Worm (Caenorhabditis elegans) whole organism, L2 larva: ENCODE results near the gene cec-5.

Experiments
- C34F6.9 ChIP-seq: fragments of 150-350 bp; optimal IDR thresholded peaks from 2 replicates; lab custom pipeline; 2014; ENCODE audit warnings: missing biosample characterization, missing genetic modification characterization
- F13H6.1 ChIP-seq: sonication (generic microtip); optimal IDR thresholded peaks from 2 replicates; lab custom pipeline; 2016; ENCODE audit warnings: missing genetic modification characterization, missing compliant biosample characterization
- R02D3.7 ChIP-seq: fragments of 150-350 bp; optimal IDR thresholded peaks from 2 replicates; lab custom pipeline; 2014; ENCODE audit warnings: missing biosample characterization, missing genetic modification characterization
- Y55F3AM.14 ChIP-seq: fragments of 200-800 bp; sonication (Bioruptor generic); optimal IDR thresholded peaks from 2 replicates; lab custom pipeline; 2018; ENCODE audit warnings: mild to moderate bottlenecking, missing genetic modification characterization, missing compliant biosample characterization
- ZK546.5 ChIP-seq: sonication (generic microtip); optimal IDR thresholded peaks from 2 replicates; lab custom pipeline; 2017; ENCODE audit warnings: missing biosample characterization, missing genetic modification characterization
- aly-2 ChIP-seq: fragments of 150-350 bp; optimal IDR thresholded peaks from 2 replicates; lab custom pipeline; 2014; ENCODE audit warnings: missing biosample characterization, missing genetic modification characterization
- ama-1 ChIP-seq: fragments of 150-350 bp; optimal IDR thresholded peaks from 2 replicates; lab custom pipeline; 2018; ENCODE audit warnings: inconsistent platforms
- blmp-1 ChIP-seq: sonication (generic microtip); optimal IDR thresholded peaks from 2 replicates; lab custom pipeline; 2017; ENCODE audit warnings: missing genetic modification characterization, mild to moderate bottlenecking, missing compliant biosample characterization, antibody characterized with exemption, moderate library complexity; ENCODE audit not compliant: insufficient read depth
- ceh-16 ChIP-seq: fragments of 150-350 bp; optimal IDR thresholded peaks from 2 replicates; lab custom pipeline; 2014; ENCODE audit warnings: missing biosample characterization, missing genetic modification characterization
- crh-2 ChIP-seq: sonication (generic microtip); optimal IDR thresholded peaks from 2 replicates; lab custom pipeline; 2017; ENCODE audit warnings: missing biosample characterization, missing genetic modification characterization
- elt-1 ChIP-seq: fragments of 150-350 bp; optimal IDR thresholded peaks from 2 replicates; lab custom pipeline; 2014; ENCODE audit warnings: missing biosample characterization, missing genetic modification characterization
- fos-1 ChIP-seq: fragments of 150-350 bp; optimal IDR thresholded peaks from 2 replicates; lab custom pipeline; 2014; ENCODE audit warnings: missing biosample characterization, missing genetic modification characterization
- gmeb-1 ChIP-seq: fragments of 150-350 bp; optimal IDR thresholded peaks from 2 replicates; lab custom pipeline; 2014; ENCODE audit warnings: missing biosample characterization, missing genetic modification characterization
- lin-11 ChIP-seq: fragments of 150-350 bp; sonication (generic microtip); optimal IDR thresholded peaks from 2 replicates; lab custom pipeline; 2014; ENCODE audit warnings: missing biosample characterization, missing genetic modification characterization, inconsistent platforms, mixed read lengths
- lin-13 ChIP-seq: fragments of 150-350 bp; optimal IDR thresholded peaks from 2 replicates; lab custom pipeline; 2014; ENCODE audit warnings: missing biosample characterization, missing genetic modification reagents, missing genetic modification characterization
- lin-39 ChIP-seq: fragments of 150-350 bp; optimal IDR thresholded peaks from 2 replicates; lab custom pipeline; 2014; ENCODE audit warnings: missing biosample characterization, missing genetic modification reagents, missing genetic modification characterization
- lsy-2 ChIP-seq, 2 experiments: fragments of 150-350 bp in 1 of 2; sonication (generic microtip) in 1 of 2; optimal IDR thresholded peaks; 2 replicates each; lab custom pipeline; 2014 to 2017; ENCODE audit warnings: missing biosample characterization in 2 of 2, missing genetic modification characterization in 2 of 2
- mab-5 ChIP-seq: fragments of 150-350 bp; optimal IDR thresholded peaks from 2 replicates; lab custom pipeline; 2014; ENCODE audit warnings: missing biosample characterization, missing genetic modification characterization
- mbf-1 ChIP-seq: sonication (generic microtip); optimal IDR thresholded peaks from 2 replicates; lab custom pipeline; 2017; ENCODE audit warnings: missing biosample characterization, missing genetic modification characterization
- nhr-129 ChIP-seq: fragments of 150-350 bp; optimal IDR thresholded peaks from 2 replicates; lab custom pipeline; 2014; ENCODE audit warnings: missing biosample characterization, missing genetic modification characterization
- nhr-25 ChIP-seq: fragments of 150-350 bp; sonication (generic microtip); optimal IDR thresholded peaks from 3 replicates; lab custom pipeline; 2014; ENCODE audit warnings: missing biosample characterization, missing genetic modification characterization
- nhr-6 ChIP-seq: fragments of 150-350 bp; optimal IDR thresholded peaks from 2 replicates; lab custom pipeline; 2014; ENCODE audit warnings: missing biosample characterization, missing genetic modification characterization
- peb-1 ChIP-seq: fragments of 150-350 bp; optimal IDR thresholded peaks from 2 replicates; lab custom pipeline; 2014; ENCODE audit warnings: missing biosample characterization, missing genetic modification characterization
- sem-4 ChIP-seq: fragments of 150-350 bp; optimal IDR thresholded peaks from 2 replicates; lab custom pipeline; 2014; ENCODE audit warnings: missing biosample characterization, missing genetic modification reagents, missing genetic modification characterization
- skn-1 ChIP-seq: sonication (generic microtip); optimal IDR thresholded peaks from 2 replicates; lab custom pipeline; 2017; ENCODE audit warnings: missing biosample characterization, missing genetic modification characterization
- sma-9 ChIP-seq, 2 experiments: fragments of 150-350 bp in 1 of 2; sonication (generic microtip) in 1 of 2; optimal IDR thresholded peaks; 2 replicates each; lab custom pipeline; 2014 to 2016; ENCODE audit warnings: missing genetic modification characterization in 2 of 2, mild to moderate bottlenecking in 1 of 2, missing biosample characterization in 1 of 2, missing compliant biosample characterization in 1 of 2, missing genetic modification reagents in 1 of 2, moderate library complexity in 1 of 2
- snpc-4 ChIP-seq: fragments of 150-350 bp; optimal IDR thresholded peaks from 2 replicates; lab custom pipeline; 2014; ENCODE audit warnings: missing biosample characterization, missing genetic modification characterization
- unc-55 ChIP-seq: fragments of 150-350 bp; sonication (generic microtip); optimal IDR thresholded peaks from 3 replicates; lab custom pipeline; 2014; ENCODE audit warnings: missing biosample characterization, missing genetic modification reagents, missing genetic modification characterization
- zag-1 ChIP-seq: fragments of 150-350 bp; optimal IDR thresholded peaks from 2 replicates; lab custom pipeline; 2014; ENCODE audit warnings: missing biosample characterization, missing genetic modification characterization
- ztf-1 ChIP-seq: fragments of 200-800 bp; sonication (Bioruptor generic); conservative IDR thresholded peaks from 2 replicates; pipeline ENCODE4 v1.3.6; 2022; ENCODE audit warnings: missing genetic modification characterization, missing compliant biosample characterization
- ztf-11 ChIP-seq: sonication (generic microtip); optimal IDR thresholded peaks from 2 replicates; lab custom pipeline; 2017; ENCODE audit warnings: missing biosample characterization, missing genetic modification characterization

Gene cec-5

ce11 chrIV:7552958-7553553 is 26.9 kb downstream of the cec-5 start, which contains the start of gene dif-1 (continued):
- TF ChIP-seq nhr-6 (tag; lab: Kevin White, UChicago) (no peak), peb-1 (tag; lab: Kevin White, UChicago) (no peak), C34F6.9 (peak; percentile 41), nhr-129 (peak; percentile 56), R02D3.7 (no peak), ama-1 (lab: Kevin White, UChicago) (no peak), zag-1 (tag; lab: Kevin White, UChicago) (no peak), elt-1 (tag; lab: Kevin White, UChicago) (no peak), lin-13 (GFP tag; lab: Kevin White, UChicago) (no peak), lin-39 (no peak), gmeb-1 (tag; lab: Kevin White, UChicago) (peak; percentile 43), lin-11 (tag; lab: Kevin White, UChicago) (no peak), ztf-1 (no peak), blmp-1 (tag; lab: Kevin White, UChicago) (no peak), sem-4 (tag; lab: Kevin White, UChicago) (peak; percentile 39), aly-2 (no peak), unc-55 (GFP tag; lab: Kevin White, UChicago) (no peak)

ce11 chrIV:7552100-7552499 is 27.8 kb downstream of the cec-5 start:
- TF ChIP-seq mab-5 (tag; lab: Kevin White, UChicago) = no peak
- TF ChIP-seq gmeb-1 (tag; lab: Kevin White, UChicago) = no peak
- TF ChIP-seq lin-11 (tag; lab: Kevin White, UChicago) = no peak
- no peak for TF ChIP-seq skn-1 (tag; lab: Kevin White, UChicago)
- TF ChIP-seq sma-9 (GFP tag; optimal IDR thresholded peaks at IDR 0.05; lab: Kevin White, UChicago) = no peak
- no peak for TF ChIP-seq sma-9 (tag; optimal IDR thresholded peaks at IDR 0.05; lab: Kevin White, UChicago)
- no peak for TF ChIP-seq crh-2 (tag; lab: Kevin White, UChicago)
- no peak for TF ChIP-seq Y55F3AM.14 (GFP tag; lab: Kevin White, UChicago)
- TF ChIP-seq mbf-1 (tag; lab: Kevin White, UChicago) = no peak
- no peak for TF ChIP-seq lin-39
- TF ChIP-seq ama-1 (lab: Kevin White, UChicago) = no peak
- no peak for TF ChIP-seq nhr-129
- TF ChIP-seq, all 48 proteins: peak for 0

ce11 chrIV:7551254-7551653 is 28.7 kb downstream of the cec-5 start:
- TF ChIP-seq unc-55 (GFP tag; lab: Kevin White, UChicago) (no peak), skn-1 (tag; lab: Kevin White, UChicago) (no peak), F13H6.1 (tag; lab: Kevin White, UChicago) (no peak), ZK546.5 (tag; lab: Kevin White, UChicago) (no peak), nhr-25 (tag; lab: Kevin White, UChicago) (no peak), elt-1 (tag; lab: Kevin White, UChicago) (no peak)

- no peak for TF ChIP-seq snpc-4 (tag; lab: Kevin White, UChicago)
- TF ChIP-seq ceh-16 (tag; lab: Kevin White, UChicago) = no peak
- TF ChIP-seq, all 48 proteins: peak for 0
These were observed 29.5 kb downstream of the cec-5 start, which contains the start of gene pam-1 for ce11 chrIV:7550445-7550844. Gene pam-1 (minus strand): TSS chrIV:7550812.

ce11 chrIV:7549844-7550243 is 30.1 kb downstream of the cec-5 start:
- TF ChIP-seq C34F6.9 (peak; percentile 28), gmeb-1 (tag; lab: Kevin White, UChicago) (no peak), ztf-11 (tag; lab: Kevin White, UChicago) (no peak), fos-1 (peak; percentile 54), skn-1 (tag; lab: Kevin White, UChicago) (peak; percentile 80), lsy-2 (tag; optimal IDR thresholded peaks at IDR 0.05; lab: Kevin White, UChicago) (peak in 1 of 2 experiments; percentile 41), sem-4 (tag; lab: Kevin White, UChicago) (no peak), F13H6.1 (tag; lab: Kevin White, UChicago) (peak; percentile 19), nhr-129 (peak; percentile 60)
